Worm (Caenorhabditis elegans) whole organism, young adult: ENCODE measurements around the gene nhr-137.

ENCODE experiments used
- B0019.2 ChIP-seq: fragments of 200-800 bp; sonication (Bioruptor generic); conservative IDR thresholded peaks from 2 replicates; pipeline ENCODE4 v1.3.6; 2022; ENCODE audit warnings: missing genetic modification reagents, missing genetic modification characterization, missing compliant biosample characterization
- dpff-1 ChIP-seq: sonication (generic microtip); optimal IDR thresholded peaks from 2 replicates; lab custom pipeline; 2017; ENCODE audit warnings: mild to moderate bottlenecking, missing genetic modification characterization, missing compliant biosample characterization
- lin-54 ChIP-seq: fragments of 200-800 bp; sonication (Bioruptor generic); optimal IDR thresholded peaks from 2 replicates; lab custom pipeline; 2018; ENCODE audit warnings: mild to moderate bottlenecking, missing genetic modification characterization, missing compliant biosample characterization
- rec-8 ChIP-seq, 2 experiments: sonication (generic microtip); optimal IDR thresholded peaks; 2 replicates each; lab custom pipeline; 2016; ENCODE audit warnings: mild to moderate bottlenecking in 2 of 2, missing genetic modification characterization in 2 of 2, missing genetic modification reagents in 2 of 2, missing genotype in 2 of 2, missing biosample characterization in 1 of 2, missing compliant biosample characterization in 1 of 2, moderate library complexity in 1 of 2
- sea-2 ChIP-seq: fragments of 200-800 bp; sonication (Bioruptor generic); IDR thresholded peaks from 2 replicates; pipeline ENCODE4 v1.3.6; 2022; ENCODE audit warnings: missing genetic modification characterization, missing compliant biosample characterization

- TF ChIP-seq lin-54 (GFP tag; lab: Kevin White, UChicago) = no peak
- TF ChIP-seq B0019.2 (GFP tag; lab: Robert Waterston, UW) = no peak
- no peak for TF ChIP-seq dpff-1 (tag; lab: Kevin White, UChicago)
- no peak for TF ChIP-seq rec-8 (tag; optimal IDR thresholded peaks at IDR 0.05; lab: Kevin White, UChicago)
- no peak for TF ChIP-seq sea-2 (GFP tag; lab: Robert Waterston, UW)
Measured at ce11 chrX:6665129-6665858, 3.5 kb downstream of the nhr-137 start.
